Fruit fly (Drosophila melanogaster): ENCODE measurements around the gene betaTub85D.

betaTub85D gene

DNA sequence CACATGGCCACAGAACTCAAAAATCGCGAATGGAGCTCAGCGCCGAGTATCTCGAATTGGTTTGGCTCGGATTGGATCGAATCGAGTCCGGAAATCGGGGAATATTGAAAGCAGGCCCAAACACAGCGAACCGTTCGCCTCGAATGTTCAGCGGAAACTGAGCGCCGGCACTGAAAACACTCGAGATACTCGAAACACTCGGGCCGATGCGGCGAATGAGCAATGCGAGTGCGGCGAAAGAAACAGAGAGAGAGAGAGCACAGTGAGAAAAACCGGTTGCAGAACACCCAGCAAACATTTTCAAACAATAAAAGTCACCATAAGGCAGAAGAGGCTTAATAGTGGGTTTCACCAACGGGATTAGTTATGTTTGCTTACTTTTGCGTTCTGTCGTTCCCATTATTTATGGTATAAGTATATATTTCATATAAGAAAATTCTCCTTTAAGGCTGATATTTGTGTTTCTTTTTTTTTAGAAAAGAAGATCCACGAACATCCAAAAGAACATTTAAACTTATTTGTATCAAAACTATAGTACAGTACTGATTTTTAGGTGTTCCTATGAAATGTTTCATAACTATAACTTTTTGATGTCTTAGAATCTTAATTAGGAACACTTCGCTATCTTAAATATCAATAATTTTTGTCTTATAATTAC is 15.6 kb downstream of the betaTub85D start, which contains the start of gene FER (continued):
- TF ChIP-seq hth (optimal IDR thresholded peaks at IDR 0.05): no peak
- TF ChIP-seq wek (GFP tag; optimal IDR thresholded peaks at IDR 0.05): peak; percentile 63
- TF ChIP-seq sug (tag; optimal IDR thresholded peaks at IDR 0.05): peak; percentile 39
- TF ChIP-seq pnt (GFP tag; optimal IDR thresholded peaks at IDR 0.05): no peak
- TF ChIP-seq Scr (GFP tag; IDR thresholded peaks at IDR 0.05; ENCODE audit: partially characterized antibody): peak; percentile 52
- peak; percentile 100 for TF ChIP-seq Jarid2 (GFP tag; optimal IDR thresholded peaks at IDR 0.05)
- no peak for TF ChIP-seq ap (GFP tag; IDR thresholded peaks at IDR 0.05)
- no peak for TF ChIP-seq CG32767 (GFP tag; IDR thresholded peaks at IDR 0.05)
- no peak for TF ChIP-seq prd (optimal IDR thresholded peaks at IDR 0.05)
- TF ChIP-seq prd (GFP tag; IDR thresholded peaks at IDR 0.05): 0 out of 3 replicates have a peak, but pooled peaks have one; percentile 29
- TF ChIP-seq dpn (GFP tag; optimal IDR thresholded peaks at IDR 0.05): peak; percentile 19 to 31
- no peak for TF ChIP-seq esg (GFP tag; conservative IDR thresholded peaks at IDR 0.05)
- TF ChIP-seq Mes4 (GFP tag; optimal IDR thresholded peaks at IDR 0.05): peak; percentile 26
- peak in 1 of 2 experiments; percentile 47 for TF ChIP-seq insv (GFP tag; optimal IDR thresholded peaks at IDR 0.05)
- TF ChIP-seq CG8388 (GFP tag; optimal IDR thresholded peaks at IDR 0.05): peak; percentile 29
- peak; percentile 53; the same call in 2 of the 3 replicates for TF ChIP-seq CG6791 (GFP tag; IDR thresholded peaks at IDR 0.05; ENCODE audit: partially characterized antibody)
- peak; percentile 38 for TF ChIP-seq CG17385 (GFP tag; optimal IDR thresholded peaks at IDR 0.05)
- peak; percentile 25 for TF ChIP-seq ftz-f1 (GFP tag; optimal IDR thresholded peaks at IDR 0.05)
- TF ChIP-seq CG33213 (GFP tag; optimal IDR thresholded peaks at IDR 0.05): peak; percentile 34
- no peak for TF ChIP-seq croc (GFP tag; conservative IDR thresholded peaks at IDR 0.05)
- peak; percentile 18; the same call in 1 of the 3 replicates for TF ChIP-seq CG11456 (GFP tag; IDR thresholded peaks at IDR 0.05)
- TF ChIP-seq HLHmδ (GFP tag; optimal IDR thresholded peaks at IDR 0.05): peak; percentile 76
- TF ChIP-seq CG30431 (GFP tag; optimal IDR thresholded peaks at IDR 0.05): no peak
- TF ChIP-seq CG7786 (GFP tag; optimal IDR thresholded peaks at IDR 0.05): peak; percentile 22
- TF ChIP-seq eyg (GFP tag; optimal IDR thresholded peaks at IDR 0.05): no peak
- TF ChIP-seq CG11696 (GFP tag; IDR thresholded peaks at IDR 0.05): 0 out of 2 replicates have a peak, but pooled peaks have one; percentile 34
- TF ChIP-seq Xrp1 (GFP tag; IDR thresholded peaks at IDR 0.05): peak; percentile 33; the same call in 1 of the 2 replicates
- no peak for TF ChIP-seq Max (GFP tag; optimal IDR thresholded peaks at IDR 0.05)
- peak; percentile 70 for TF ChIP-seq Opbp (GFP tag; IDR thresholded peaks at IDR 0.05; ENCODE audit: partially characterized antibody)
- TF ChIP-seq CG2712 (tag; optimal IDR thresholded peaks at IDR 0.05): peak; percentile 17
- no peak for TF ChIP-seq CG2202 (tag; optimal IDR thresholded peaks at IDR 0.05)
- peak; percentile 48 for TF ChIP-seq CG3163 (GFP tag; optimal IDR thresholded peaks at IDR 0.05)
- peak; percentile 59; the same call in 1 of the 3 replicates for TF ChIP-seq zfh1 (GFP tag; IDR thresholded peaks at IDR 0.05)
- TF ChIP-seq CG10979 (tag; optimal IDR thresholded peaks at IDR 0.05): peak; percentile 31
- no peak for TF ChIP-seq Ptx1 (GFP tag; IDR thresholded peaks at IDR 0.05)
- no peak for TF ChIP-seq lov (optimal IDR thresholded peaks at IDR 0.05)
- 0 out of 3 replicates have a peak, but pooled peaks have one; percentile 73 for TF ChIP-seq lov (GFP tag; IDR thresholded peaks at IDR 0.05)
- peak; percentile 30 for TF ChIP-seq gcm (GFP tag; optimal IDR thresholded peaks at IDR 0.05)
- TF ChIP-seq CG8478 (optimal IDR thresholded peaks at IDR 0.05): no peak
- no peak for TF ChIP-seq fd96Cb (tag; optimal IDR thresholded peaks at IDR 0.05)
- peak; percentile 47; the same call in 1 of the 3 replicates for TF ChIP-seq vnd (GFP tag; IDR thresholded peaks at IDR 0.05; ENCODE audit: partially characterized antibody)
- 0 out of 3 replicates have a peak, but pooled peaks have one; percentile 59 for TF ChIP-seq mld (GFP tag; IDR thresholded peaks at IDR 0.05; ENCODE audit: partially characterized antibody)
- TF ChIP-seq B-H2 (GFP tag; optimal IDR thresholded peaks at IDR 0.05): peak; percentile 43
- TF ChIP-seq sr (GFP tag; IDR thresholded peaks at IDR 0.05): peak; percentile 56; the same call in 2 of the 3 replicates
- TF ChIP-seq Chrac-16 (GFP tag; optimal IDR thresholded peaks at IDR 0.05): no peak
- TF ChIP-seq CG31365 (tag; optimal IDR thresholded peaks at IDR 0.05): peak; percentile 14
- TF ChIP-seq Blimp-1 (GFP tag; optimal IDR thresholded peaks at IDR 0.05): peak; percentile 3
- TF ChIP-seq klu (GFP tag; IDR thresholded peaks at IDR 0.05): no peak
- TF ChIP-seq CG4360 (GFP tag; IDR thresholded peaks at IDR 0.05): no peak; the same call in 1 of the 2 replicates
- peak; percentile 2 for TF ChIP-seq CG13624 (GFP tag; optimal IDR thresholded peaks at IDR 0.05)

Measured in whole organism, embryonic.